Worm (Caenorhabditis elegans) whole organism, L1 larva: Measurements from ENCODE around the gene gpx-4.
"Not testable (repeated sequence)": the region's sequence is repeated elsewhere in the genome, so short reads cannot be mapped to it uniquely, and the experiment has no call there.

Experiments
- Y116A8C.19 ChIP-seq: sonication (generic microtip); optimal IDR thresholded peaks from 2 replicates; lab custom pipeline; 2016; ENCODE audit warnings: missing compliant biosample characterization, missing genetic modification characterization, borderline replicate concordance
- ceh-82 ChIP-seq, 3 experiments: fragments of 150-350 bp in 1 of 3; sonication (generic microtip) in 2 of 3; optimal IDR thresholded peaks; 2 replicates each; lab custom pipeline; 2014 to 2017; ENCODE audit warnings: missing biosample characterization in 3 of 3, missing genetic modification characterization in 3 of 3
- egl-27 ChIP-seq, 2 experiments: fragments of 150-350 bp in 1 of 2; sonication (generic microtip); optimal IDR thresholded peaks; 3 replicates each; lab custom pipeline; 2017 to 2018; ENCODE audit warnings: missing biosample characterization in 2 of 2, missing genetic modification characterization in 2 of 2, missing genetic modification reagents in 2 of 2
- lin-13 ChIP-seq: fragments of 150-350 bp; optimal IDR thresholded peaks from 2 replicates; lab custom pipeline; 2014; ENCODE audit warnings: missing biosample characterization, missing genetic modification reagents, missing genetic modification characterization
- nhr-76 ChIP-seq: sonication (generic microtip); optimal IDR thresholded peaks from 2 replicates; lab custom pipeline; 2017; ENCODE audit warnings: missing biosample characterization, missing genetic modification characterization

DNA sequence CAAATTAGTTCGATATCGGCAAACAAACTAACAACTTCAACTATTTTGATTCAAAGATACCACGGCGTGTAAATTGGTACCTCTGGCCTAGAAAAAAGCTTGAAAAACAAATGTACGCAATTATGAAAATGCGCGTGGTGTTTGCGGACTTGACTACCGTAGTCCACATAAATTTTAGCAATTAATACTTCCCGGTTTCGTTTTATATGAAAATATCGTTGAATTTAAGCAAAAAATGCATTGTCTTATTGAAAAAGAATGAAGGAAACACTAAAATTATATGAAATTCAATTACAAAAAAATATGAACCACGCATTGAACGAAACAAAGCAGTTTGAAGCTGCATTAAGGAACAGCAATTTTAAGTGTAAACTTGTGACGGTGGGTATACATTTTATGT lies at the start of gene gpx-4:
- not testable (repeated sequence) for TF ChIP-seq ceh-82 (tag; optimal IDR thresholded peaks at IDR 0.05; lab: Kevin White, UChicago); egl-27 (tag; optimal IDR thresholded peaks at IDR 0.05; lab: Kevin White, UChicago); Y116A8C.19; lin-13 (GFP tag; lab: Kevin White, UChicago); nhr-76
